Fruit fly (Drosophila melanogaster): ENCODE measurements around the gene Lip4.
A peak's percentile ranks its signal among the peaks of the same experiment; 100 is the strongest.

Gene Lip4

dm6 chr2L:10519225-10519624 lies 8.1 kb upstream of the Lip4 start (continued):
- TF ChIP-seq Bgb (GFP tag; IDR thresholded peaks at IDR 0.05; ENCODE audit: partially characterized antibody) (no peak), slbo (GFP tag; IDR thresholded peaks at IDR 0.05) (peak; percentile 76), CG31224 (GFP tag; IDR thresholded peaks at IDR 0.05) (0 out of 2 replicates have a peak, but pooled peaks have one; percentile 40), Fer1 (GFP tag; optimal IDR thresholded peaks at IDR 0.05) (peak; percentile 69), Adf1 (GFP tag; IDR thresholded peaks at IDR 0.05) (peak; percentile 26; the same call in 1 of the 2 replicates), Xrp1 (GFP tag; IDR thresholded peaks at IDR 0.05) (peak; percentile 74), CG7556 (GFP tag; optimal IDR thresholded peaks at IDR 0.05) (peak; percentile 72), shn (GFP tag; optimal IDR thresholded peaks at IDR 0.05) (no peak), CG32767 (GFP tag; IDR thresholded peaks at IDR 0.05) (no peak), CG9437 (GFP tag; optimal IDR thresholded peaks at IDR 0.05) (no peak), Awh (GFP tag; IDR thresholded peaks at IDR 0.05) (peak; percentile 22; the same call in 1 of the 2 replicates), Oaz (GFP tag; IDR thresholded peaks at IDR 0.05) (peak; percentile 73), CG8924 (tag; optimal IDR thresholded peaks at IDR 0.05) (peak; percentile 64), BEAF-32 (GFP tag; optimal IDR thresholded peaks at IDR 0.05) (no peak), slp2 (GFP tag; optimal IDR thresholded peaks at IDR 0.05) (no peak), CG17361 (GFP tag; IDR thresholded peaks at IDR 0.05) (peak; percentile 48; the same call in 1 of the 3 replicates), HLH4C (GFP tag; IDR thresholded peaks at IDR 0.05; ENCODE audit: partially characterized antibody) (no peak), cad (GFP tag; optimal IDR thresholded peaks at IDR 0.05) (no peak), CG9932 (GFP tag; IDR thresholded peaks at IDR 0.05) (0 out of 2 replicates have a peak, but pooled peaks have one; percentile 12), CG17568 (GFP tag; optimal IDR thresholded peaks at IDR 0.05) (peak; percentile 36), CG6813 (GFP tag; optimal IDR thresholded peaks at IDR 0.05) (peak; percentile 30), gsb (GFP tag; IDR thresholded peaks at IDR 0.05) (peak; percentile 55), salm (tag; optimal IDR thresholded peaks at IDR 0.05) (peak; percentile 14), Opbp (GFP tag; IDR thresholded peaks at IDR 0.05; ENCODE audit: partially characterized antibody) (no peak), pb (GFP tag; optimal IDR thresholded peaks at IDR 0.05) (no peak), CG16815 (GFP tag; optimal IDR thresholded peaks at IDR 0.05) (no peak), Ets97D (GFP tag; optimal IDR thresholded peaks at IDR 0.05) (no peak), CG10321 (GFP tag; IDR thresholded peaks at IDR 0.05) (no peak), pan (optimal IDR thresholded peaks at IDR 0.05) (no peak), pan (GFP tag; optimal IDR thresholded peaks at IDR 0.05 in 1 of 2, IDR thresholded peaks at IDR 0.05 in 1 of 2) (peak in 1 of 2 experiments; percentile 70), CG12391 (tag; optimal IDR thresholded peaks at IDR 0.05) (peak; percentile 61), CG10274 (GFP tag; optimal IDR thresholded peaks at IDR 0.05) (peak; percentile 21), bigmax (GFP tag; optimal IDR thresholded peaks at IDR 0.05) (no peak), H15 (GFP tag; IDR thresholded peaks at IDR 0.05) (peak; percentile 69; the same call in 1 of the 3 replicates), CG16813 (GFP tag; IDR thresholded peaks at IDR 0.05; ENCODE audit: partially characterized antibody) (no peak), E2f2 (GFP tag; IDR thresholded peaks at IDR 0.05) (peak; percentile 45; the same call in 1 of the 2 replicates), gsb-n (tag; optimal IDR thresholded peaks at IDR 0.05) (peak; percentile 12), CG18011 (GFP tag; optimal IDR thresholded peaks at IDR 0.05) (peak; percentile 41), tup (GFP tag; optimal IDR thresholded peaks at IDR 0.05) (no peak), Trl (optimal IDR thresholded peaks at IDR 0.05) (no peak), Trl (GFP tag; optimal IDR thresholded peaks at IDR 0.05) (peak; percentile 54), CG10431 (GFP tag; optimal IDR thresholded peaks at IDR 0.05) (no peak), mld (GFP tag; IDR thresholded peaks at IDR 0.05; ENCODE audit: partially characterized antibody) (no peak), Hmx (GFP tag; optimal IDR thresholded peaks at IDR 0.05) (no peak), CG17802 (tag; optimal IDR thresholded peaks at IDR 0.05) (no peak), H2.0 (GFP tag; IDR thresholded peaks at IDR 0.05) (peak; percentile 53; the same call in 1 of the 2 replicates), Ravus (GFP tag; IDR thresholded peaks at IDR 0.05) (peak; percentile 4; the same call in 1 of the 2 replicates), Gug (GFP tag; IDR thresholded peaks at IDR 0.05) (peak; percentile 47; the same call in 2 of the 4 replicates), CG18262 (tag; optimal IDR thresholded peaks at IDR 0.05) (peak; percentile 45), bowl (GFP tag; IDR thresholded peaks at IDR 0.05) (peak; percentile 61), Dbx (GFP tag; IDR thresholded peaks at IDR 0.05) (peak; percentile 70; the same call in 1 of the 3 replicates)
